Worm (Caenorhabditis elegans): Measurements from ENCODE around the gene E02H9.3.

ce11 chrIII:2454757-2455306 lies 4.0 kb upstream of the E02H9.3 start, which contains the start of gene nhr-121:
- TF ChIP-seq pax-1 (tag; optimal IDR thresholded peaks at IDR 0.05), result no peak
- TF ChIP-seq mec-3 (tag; optimal IDR thresholded peaks at IDR 0.05; ENCODE audit: borderline replicate concordance), result no peak
- no peak for TF ChIP-seq nhr-232 (tag; optimal IDR thresholded peaks at IDR 0.05)
- no peak for TF ChIP-seq pag-3 (tag; optimal IDR thresholded peaks at IDR 0.05; ENCODE audit: borderline replicate concordance)
- no peak for TF ChIP-seq dve-1 (tag; optimal IDR thresholded peaks at IDR 0.05)
- TF ChIP-seq F13H6.1 (tag; optimal IDR thresholded peaks at IDR 0.05), result no peak
- no peak for TF ChIP-seq nfya-1 (tag; optimal IDR thresholded peaks at IDR 0.05)
- TF ChIP-seq pqm-1 (tag; optimal IDR thresholded peaks at IDR 0.05), result no peak
- TF ChIP-seq tbx-2 (tag; optimal IDR thresholded peaks at IDR 0.05), result no peak
- TF ChIP-seq C38D4.7 (GFP tag; optimal IDR thresholded peaks at IDR 0.05), result no peak

Measured in whole organism, late embryonic.